Worm (Caenorhabditis elegans) whole organism, L2 larva: Measurements from ENCODE around the gene C14C11.4.
A peak's percentile ranks its signal among the peaks of the same experiment; 100 is the strongest.
"Not testable (repeated sequence)": the region's sequence is repeated elsewhere in the genome, so short reads cannot be mapped to it uniquely, and the experiment has no call there.

Experiments used
- C34F6.9 ChIP-seq: fragments of 150-350 bp; optimal IDR thresholded peaks from 2 replicates; lab custom pipeline; 2014; ENCODE audit warnings: missing biosample characterization, missing genetic modification characterization
- Y55F3AM.14 ChIP-seq: fragments of 200-800 bp; sonication (Bioruptor generic); optimal IDR thresholded peaks from 2 replicates; lab custom pipeline; 2018; ENCODE audit warnings: mild to moderate bottlenecking, missing genetic modification characterization, missing compliant biosample characterization
- ZK546.5 ChIP-seq: sonication (generic microtip); optimal IDR thresholded peaks from 2 replicates; lab custom pipeline; 2017; ENCODE audit warnings: missing biosample characterization, missing genetic modification characterization
- aly-2 ChIP-seq: fragments of 150-350 bp; optimal IDR thresholded peaks from 2 replicates; lab custom pipeline; 2014; ENCODE audit warnings: missing biosample characterization, missing genetic modification characterization
- ama-1 ChIP-seq: fragments of 150-350 bp; optimal IDR thresholded peaks from 2 replicates; lab custom pipeline; 2018; ENCODE audit warnings: inconsistent platforms
- blmp-1 ChIP-seq: sonication (generic microtip); optimal IDR thresholded peaks from 2 replicates; lab custom pipeline; 2017; ENCODE audit warnings: missing genetic modification characterization, mild to moderate bottlenecking, missing compliant biosample characterization, antibody characterized with exemption, moderate library complexity; ENCODE audit not compliant: insufficient read depth
- ceh-82 ChIP-seq: fragments of 150-350 bp; optimal IDR thresholded peaks from 2 replicates; lab custom pipeline; 2014; ENCODE audit warnings: missing biosample characterization, missing genetic modification characterization
- crh-2 ChIP-seq: sonication (generic microtip); optimal IDR thresholded peaks from 2 replicates; lab custom pipeline; 2017; ENCODE audit warnings: missing biosample characterization, missing genetic modification characterization
- elt-1 ChIP-seq: fragments of 150-350 bp; optimal IDR thresholded peaks from 2 replicates; lab custom pipeline; 2014; ENCODE audit warnings: missing biosample characterization, missing genetic modification characterization
- fos-1 ChIP-seq: fragments of 150-350 bp; optimal IDR thresholded peaks from 2 replicates; lab custom pipeline; 2014; ENCODE audit warnings: missing biosample characterization, missing genetic modification characterization
- gmeb-1 ChIP-seq: fragments of 150-350 bp; optimal IDR thresholded peaks from 2 replicates; lab custom pipeline; 2014; ENCODE audit warnings: missing biosample characterization, missing genetic modification characterization
- lin-13 ChIP-seq: fragments of 150-350 bp; optimal IDR thresholded peaks from 2 replicates; lab custom pipeline; 2014; ENCODE audit warnings: missing biosample characterization, missing genetic modification reagents, missing genetic modification characterization
- mab-5 ChIP-seq: fragments of 150-350 bp; optimal IDR thresholded peaks from 2 replicates; lab custom pipeline; 2014; ENCODE audit warnings: missing biosample characterization, missing genetic modification characterization
- mbf-1 ChIP-seq: sonication (generic microtip); optimal IDR thresholded peaks from 2 replicates; lab custom pipeline; 2017; ENCODE audit warnings: missing biosample characterization, missing genetic modification characterization
- nhr-10 ChIP-seq: sonication (generic microtip); optimal IDR thresholded peaks from 2 replicates; lab custom pipeline; 2017; ENCODE audit warnings: missing biosample characterization, missing genetic modification characterization
- nhr-11 ChIP-seq: fragments of 150-350 bp; optimal IDR thresholded peaks from 2 replicates; lab custom pipeline; 2014; ENCODE audit warnings: missing biosample characterization, missing genetic modification characterization
- nhr-12 ChIP-seq: fragments of 150-350 bp; optimal IDR thresholded peaks from 2 replicates; lab custom pipeline; 2014; ENCODE audit warnings: missing biosample characterization, missing genetic modification characterization
- nhr-129 ChIP-seq: fragments of 150-350 bp; optimal IDR thresholded peaks from 2 replicates; lab custom pipeline; 2014; ENCODE audit warnings: missing biosample characterization, missing genetic modification characterization
- nhr-21 ChIP-seq: fragments of 150-350 bp; optimal IDR thresholded peaks from 2 replicates; lab custom pipeline; 2014; ENCODE audit warnings: missing biosample characterization, missing genetic modification characterization
- nhr-237 ChIP-seq: fragments of 150-350 bp; optimal IDR thresholded peaks from 2 replicates; lab custom pipeline; 2014; ENCODE audit warnings: missing biosample characterization, missing genetic modification characterization
- nhr-25 ChIP-seq: fragments of 150-350 bp; sonication (generic microtip); optimal IDR thresholded peaks from 3 replicates; lab custom pipeline; 2014; ENCODE audit warnings: missing biosample characterization, missing genetic modification characterization
- nhr-77 ChIP-seq: fragments of 150-350 bp; optimal IDR thresholded peaks from 2 replicates; lab custom pipeline; 2014; ENCODE audit warnings: missing biosample characterization, missing genetic modification characterization
- sma-3 ChIP-seq: sonication (generic microtip); optimal IDR thresholded peaks from 2 replicates; lab custom pipeline; 2016; ENCODE audit warnings: missing genetic modification reagents, missing genetic modification characterization, missing compliant biosample characterization
- sma-9 ChIP-seq, 2 experiments: fragments of 150-350 bp in 1 of 2; sonication (generic microtip) in 1 of 2; optimal IDR thresholded peaks; 2 replicates each; lab custom pipeline; 2014 to 2016; ENCODE audit warnings: missing genetic modification characterization in 2 of 2, mild to moderate bottlenecking in 1 of 2, missing biosample characterization in 1 of 2, missing compliant biosample characterization in 1 of 2, missing genetic modification reagents in 1 of 2, moderate library complexity in 1 of 2
- snpc-4 ChIP-seq: fragments of 150-350 bp; optimal IDR thresholded peaks from 2 replicates; lab custom pipeline; 2014; ENCODE audit warnings: missing biosample characterization, missing genetic modification characterization
- unc-39 ChIP-seq: fragments of 150-350 bp; optimal IDR thresholded peaks from 2 replicates; lab custom pipeline; 2014; ENCODE audit warnings: missing biosample characterization, missing genetic modification characterization
- unc-55 ChIP-seq: fragments of 150-350 bp; sonication (generic microtip); optimal IDR thresholded peaks from 3 replicates; lab custom pipeline; 2014; ENCODE audit warnings: missing biosample characterization, missing genetic modification reagents, missing genetic modification characterization
- zag-1 ChIP-seq: fragments of 150-350 bp; optimal IDR thresholded peaks from 2 replicates; lab custom pipeline; 2014; ENCODE audit warnings: missing biosample characterization, missing genetic modification characterization
- ztf-1 ChIP-seq: fragments of 200-800 bp; sonication (Bioruptor generic); conservative IDR thresholded peaks from 2 replicates; pipeline ENCODE4 v1.3.6; 2022; ENCODE audit warnings: missing genetic modification characterization, missing compliant biosample characterization
- ztf-11 ChIP-seq: sonication (generic microtip); optimal IDR thresholded peaks from 2 replicates; lab custom pipeline; 2017; ENCODE audit warnings: missing biosample characterization, missing genetic modification characterization

C14C11.4 gene

ce11 chrV:5663317-5663716 lies 15.9 kb downstream of the C14C11.4 start, which contains the start of gene C14C11.1:
TSS of gene C14C11.1 (plus strand) at chrV:5663617.
- TF ChIP-seq nhr-11 (tag; lab: Kevin White, UChicago); sma-3 (GFP tag; lab: Kevin White, UChicago); ceh-82 (tag; lab: Kevin White, UChicago): not testable (repeated sequence)

ce11 chrV:5666036-5666729 lies 18.8 kb downstream of the C14C11.4 start, which contains the start of gene C14C11.7:
TSS of gene C14C11.7 (minus strand) at chrV:5666086.
- peak; percentile 1 for TF ChIP-seq fos-1 (tag; lab: Kevin White, UChicago)
- no peak for TF ChIP-seq ztf-11

ce11 chrV:5667337-5667736 lies 19.9 kb downstream of the C14C11.4 start:
- no peak for TF ChIP-seq lin-13
- TF ChIP-seq Y55F3AM.14 (GFP tag; lab: Kevin White, UChicago), result peak; percentile 34
- TF ChIP-seq ZK546.5 (tag; lab: Kevin White, UChicago), result no peak
- no peak for TF ChIP-seq nhr-77 (tag; lab: Kevin White, UChicago)
- peak; percentile 65 for TF ChIP-seq sma-3 (GFP tag; lab: Kevin White, UChicago)
- peak; percentile 69 for TF ChIP-seq sma-9 (GFP tag; optimal IDR thresholded peaks at IDR 0.05; lab: Kevin White, UChicago)
- no peak for TF ChIP-seq sma-9 (tag; optimal IDR thresholded peaks at IDR 0.05; lab: Kevin White, UChicago)
- TF ChIP-seq fos-1 (tag; lab: Kevin White, UChicago), result no peak
- TF ChIP-seq snpc-4 (tag; lab: Kevin White, UChicago), result no peak
- TF ChIP-seq gmeb-1, result peak; percentile 3
- no peak for TF ChIP-seq elt-1
- TF ChIP-seq nhr-25 (tag; lab: Kevin White, UChicago), result no peak
- TF ChIP-seq nhr-129 (tag; lab: Kevin White, UChicago), result no peak
- TF ChIP-seq crh-2 (tag; lab: Kevin White, UChicago), result peak; percentile 55
- no peak for TF ChIP-seq zag-1
- no peak for TF ChIP-seq nhr-10
- peak; percentile 66 for TF ChIP-seq nhr-21

DNA sequence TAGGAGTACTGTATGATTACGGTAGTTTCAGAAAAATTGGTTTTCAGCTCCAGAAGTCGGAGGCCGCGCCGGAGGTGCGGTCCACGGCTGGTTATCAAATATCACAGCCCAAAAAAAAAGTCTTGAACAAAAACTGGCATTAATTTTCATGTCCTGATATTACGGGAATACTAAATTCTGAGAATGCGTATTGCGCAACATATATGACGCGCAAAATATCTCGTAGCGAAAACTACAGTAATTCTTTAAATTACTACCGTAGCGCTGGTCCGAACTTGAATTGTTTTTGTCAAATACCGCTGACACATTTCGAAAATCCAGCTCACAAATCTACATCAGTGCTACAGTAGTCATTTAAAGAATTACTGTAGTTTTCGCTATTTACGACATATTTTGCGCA lies 21.6 kb downstream of the C14C11.4 start:
- no peak for TF ChIP-seq nhr-11 (tag; lab: Kevin White, UChicago)

- TF ChIP-seq Y55F3AM.14 (GFP tag; lab: Kevin White, UChicago) (no peak), snpc-4 (tag; lab: Kevin White, UChicago) (no peak), blmp-1 (tag; lab: Kevin White, UChicago) (no peak), unc-39 (tag; lab: Kevin White, UChicago) (no peak), nhr-12 (no peak), nhr-21 (no peak), ama-1 (no peak), mbf-1 (no peak), C34F6.9 (tag; lab: Kevin White, UChicago) (no peak), mab-5 (tag; lab: Kevin White, UChicago) (no peak), gmeb-1 (no peak)
Observed at ce11 chrV:5672270-5672669, 24.9 kb downstream of the C14C11.4 start.

DNA sequence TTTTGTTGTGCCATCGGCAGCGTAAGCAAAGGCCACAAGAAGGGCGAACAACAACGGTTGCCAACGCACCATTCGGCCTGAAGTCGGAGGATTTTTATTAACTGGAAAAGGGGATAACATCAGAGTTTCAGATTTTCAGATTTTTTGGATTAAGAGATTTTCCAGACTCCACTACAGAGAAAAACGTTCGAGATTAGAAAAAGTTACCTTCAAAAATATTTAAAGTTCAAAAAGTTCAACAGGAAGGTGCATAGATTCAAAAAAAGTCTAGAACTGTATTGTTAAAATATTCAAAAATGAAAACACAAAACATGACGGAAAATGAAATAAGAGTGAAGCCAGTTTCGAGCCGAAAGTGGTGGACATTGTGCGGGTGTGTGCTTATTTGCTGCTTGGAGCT lies 28.6 kb downstream of the C14C11.4 start, which contains the start of gene pqn-13:
pqn-13 (minus strand) TSS at position 101 of the 400 bp plus-strand sequence.
- TF ChIP-seq fos-1 (tag; lab: Kevin White, UChicago) (no peak), nhr-237 (tag; lab: Kevin White, UChicago) (no peak), ztf-1 (GFP tag; lab: Robert Waterston, UW) (no peak), unc-55 (GFP tag; lab: Kevin White, UChicago) (no peak)

ce11 chrV:5677947-5678346 lies 30.5 kb downstream of the C14C11.4 start:
- TF ChIP-seq aly-2 (tag; lab: Kevin White, UChicago), result no peak
- TF ChIP-seq sma-3 (GFP tag; lab: Kevin White, UChicago), result no peak
- TF ChIP-seq nhr-25 (tag; lab: Kevin White, UChicago), result no peak
